Fruit fly (Drosophila melanogaster): Measurements from ENCODE around the gene Keap1.

Gene Keap1

DNA sequence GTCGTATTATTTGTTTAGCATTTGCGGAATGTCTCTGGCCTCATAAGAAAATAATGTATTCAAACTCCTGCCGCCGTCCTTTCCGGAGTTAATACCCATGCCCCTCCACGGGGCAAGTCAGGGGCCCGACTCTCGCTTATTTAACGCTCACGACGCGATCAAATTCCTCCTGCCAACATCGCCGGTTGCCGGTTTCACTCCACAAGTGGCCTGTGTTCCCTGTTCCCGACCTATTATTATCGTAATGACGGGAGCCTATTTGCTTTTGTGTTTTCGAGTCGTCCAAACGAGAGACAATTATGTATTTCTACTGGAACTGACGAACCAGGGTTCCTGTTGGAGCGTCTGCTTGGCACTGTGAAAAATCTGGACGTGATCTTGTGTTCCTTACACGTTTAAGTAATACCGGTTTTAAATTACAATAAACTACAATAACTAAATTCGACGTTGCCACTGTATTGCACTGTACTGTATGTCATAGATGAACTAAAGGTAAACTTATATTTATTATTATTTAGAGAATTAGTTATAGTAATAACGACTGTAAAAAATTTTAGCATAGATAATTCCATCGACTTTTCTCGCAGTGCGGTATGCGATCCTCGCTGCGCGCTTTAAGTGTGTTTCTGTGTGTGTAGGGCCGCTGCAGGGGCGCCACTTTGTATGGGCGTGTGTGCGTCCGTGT is 27.1 kb downstream of the Keap1 start (continued):
- no peak for TF ChIP-seq rib (GFP tag; IDR thresholded peaks at IDR 0.05)
- TF ChIP-seq HLHmδ (GFP tag; optimal IDR thresholded peaks at IDR 0.05), result no peak
- no peak for TF ChIP-seq Ets97D (GFP tag; optimal IDR thresholded peaks at IDR 0.05)
- no peak for TF ChIP-seq CG11456 (GFP tag; IDR thresholded peaks at IDR 0.05)
- TF ChIP-seq ken (GFP tag; IDR thresholded peaks at IDR 0.05), result no peak
- no peak for TF ChIP-seq salm (tag; optimal IDR thresholded peaks at IDR 0.05)
- peak; percentile 22 for TF ChIP-seq CG8359 (GFP tag; optimal IDR thresholded peaks at IDR 0.05; ENCODE audit: borderline replicate concordance)
- TF ChIP-seq Deaf1 (tag; optimal IDR thresholded peaks at IDR 0.05), result no peak
- TF ChIP-seq dpn (GFP tag; optimal IDR thresholded peaks at IDR 0.05), result no peak
- peak; percentile 73 for TF ChIP-seq CG12391 (tag; optimal IDR thresholded peaks at IDR 0.05)
- TF ChIP-seq gem (tag; optimal IDR thresholded peaks at IDR 0.05), result peak; percentile 75
- TF ChIP-seq Gsc (GFP tag; IDR thresholded peaks at IDR 0.05), result no peak
- TF ChIP-seq fd96Cb (tag; optimal IDR thresholded peaks at IDR 0.05), result peak; percentile 38
- peak; percentile 43 for TF ChIP-seq tin (GFP tag; optimal IDR thresholded peaks at IDR 0.05)
- TF ChIP-seq ranshi (GFP tag; IDR thresholded peaks at IDR 0.05), result no peak
- no peak for TF ChIP-seq en (GFP tag; optimal IDR thresholded peaks at IDR 0.05)
- no peak for TF ChIP-seq esg (GFP tag; conservative IDR thresholded peaks at IDR 0.05)
- peak; percentile 20 for TF ChIP-seq CG18476 (GFP tag; optimal IDR thresholded peaks at IDR 0.05)
- no peak for TF ChIP-seq crol (GFP tag; IDR thresholded peaks at IDR 0.05)
- no peak for TF ChIP-seq CG4328 (GFP tag; optimal IDR thresholded peaks at IDR 0.05)
- TF ChIP-seq NFAT (GFP tag; IDR thresholded peaks at IDR 0.05), result 0 out of 2 replicates have a peak, but pooled peaks have one; percentile 19
- TF ChIP-seq Xbp1 (GFP tag; optimal IDR thresholded peaks at IDR 0.05), result peak; percentile 25
- TF ChIP-seq CG2712 (tag; optimal IDR thresholded peaks at IDR 0.05), result peak; percentile 87
- TF ChIP-seq maf-S (GFP tag; optimal IDR thresholded peaks at IDR 0.05), result no peak
- TF ChIP-seq CG1792 (GFP tag; optimal IDR thresholded peaks at IDR 0.05), result no peak
- TF ChIP-seq insv (GFP tag; optimal IDR thresholded peaks at IDR 0.05), result no peak
- no peak for TF ChIP-seq CG11560 (tag; IDR thresholded peaks at IDR 0.05)
- TF ChIP-seq nmo (GFP tag; optimal IDR thresholded peaks at IDR 0.05), result peak; percentile 66
- no peak for TF ChIP-seq Ada2b (GFP tag; IDR thresholded peaks at IDR 0.05)
- TF ChIP-seq CG5953 (GFP tag; IDR thresholded peaks at IDR 0.05), result no peak
- no peak for TF ChIP-seq jigr1 (GFP tag; IDR thresholded peaks at IDR 0.05)
- TF ChIP-seq NfI (GFP tag; optimal IDR thresholded peaks at IDR 0.05), result no peak
- no peak for TF ChIP-seq zen2 (GFP tag; IDR thresholded peaks at IDR 0.05; ENCODE audit: partially characterized antibody)
- TF ChIP-seq caup (GFP tag; optimal IDR thresholded peaks at IDR 0.05; ENCODE audit: severe bottlenecking), result no peak
- TF ChIP-seq Hsf (GFP tag; optimal IDR thresholded peaks at IDR 0.05), result peak; percentile 22
- TF ChIP-seq ara (GFP tag; IDR thresholded peaks at IDR 0.05), result 0 out of 2 replicates have a peak, but pooled peaks have one; percentile 42
- TF ChIP-seq C15 (GFP tag; IDR thresholded peaks at IDR 0.05), result no peak
- TF ChIP-seq CG2116 (GFP tag; optimal IDR thresholded peaks at IDR 0.05), result peak; percentile 3
- TF ChIP-seq Lpt (GFP tag; optimal IDR thresholded peaks at IDR 0.05), result no peak
- peak; percentile 75 for TF ChIP-seq Ets65A (GFP tag)
- peak; percentile 69 for TF ChIP-seq corto (GFP tag; optimal IDR thresholded peaks at IDR 0.05)
- no peak for TF ChIP-seq YL-1 (GFP tag; optimal IDR thresholded peaks at IDR 0.05)
- TF ChIP-seq hb (GFP tag; IDR thresholded peaks at IDR 0.05; ENCODE audit: partially characterized antibody), result no peak
- TF ChIP-seq mirr (GFP tag; optimal IDR thresholded peaks at IDR 0.05), result no peak
- no peak for TF ChIP-seq CG10147 (GFP tag; optimal IDR thresholded peaks at IDR 0.05)
- no peak for TF ChIP-seq CG11696 (GFP tag; IDR thresholded peaks at IDR 0.05)
- peak; percentile 6 for TF ChIP-seq CG18619 (GFP tag; optimal IDR thresholded peaks at IDR 0.05)
- no peak for TF ChIP-seq slou (GFP tag; optimal IDR thresholded peaks at IDR 0.05)
- 0 out of 2 replicates have a peak, but pooled peaks have one; percentile 13 for TF ChIP-seq E2f1 (GFP tag; IDR thresholded peaks at IDR 0.05)
- no peak for TF ChIP-seq CG2889 (GFP tag; IDR thresholded peaks at IDR 0.05)
- no peak for TF ChIP-seq crc (GFP tag; optimal IDR thresholded peaks at IDR 0.05)

All from whole organism, embryonic.